Fruit fly (Drosophila melanogaster): ENCODE data around the gene ash2.
A peak's percentile ranks its signal among the peaks of the same experiment; 100 is the strongest.

dm6 chr3R:24629877-24630808 lies 19.8 kb upstream of the ash2 start, which contains the start of gene Wsck:
- TF ChIP-seq exex (tag; optimal IDR thresholded peaks at IDR 0.05) (no peak), cg (GFP tag; optimal IDR thresholded peaks at IDR 0.05) (peak; percentile 13), ems (GFP tag; optimal IDR thresholded peaks at IDR 0.05) (no peak)
